Fruit fly (Drosophila melanogaster) whole organism, embryonic: ENCODE results near the gene mxc.

Source experiments
- Atf-2 ChIP-seq: fragments of 200-800 bp; sonication (Bioruptor generic); optimal IDR thresholded peaks from 2 replicates; lab custom pipeline; 2016; ENCODE audit warnings: missing biosample characterization, missing genetic modification characterization
- CG10147 ChIP-seq: fragments of 200-800 bp; sonication (Bioruptor generic); optimal IDR thresholded peaks from 2 replicates; lab custom pipeline; 2019; ENCODE audit warnings: missing biosample characterization, mild to moderate bottlenecking, missing genetic modification characterization, moderate library complexity
- CG12236 ChIP-seq: fragments of 200-800 bp; sonication (Bioruptor generic); optimal IDR thresholded peaks from 2 replicates; lab custom pipeline; 2016; ENCODE audit warnings: missing biosample characterization, missing genetic modification characterization
- CG14710 ChIP-seq: fragments of 200-800 bp; sonication (Bioruptor generic); optimal IDR thresholded peaks from 3 replicates; lab custom pipeline; 2019; ENCODE audit warnings: missing biosample characterization, mild to moderate bottlenecking, missing genetic modification characterization, moderate library complexity
- CG17361 ChIP-seq: fragments of 200-800 bp; sonication (Bioruptor generic); IDR thresholded peaks from 3 replicates; pipeline ENCODE4 v1.3.6; 2022; ENCODE audit warnings: missing biosample characterization, missing genetic modification characterization
- CG17802 ChIP-seq: fragments of 200-800 bp; sonication (Bioruptor generic); optimal IDR thresholded peaks from 2 replicates; lab custom pipeline; 2018; ENCODE audit warnings: missing biosample characterization, mild to moderate bottlenecking, missing genetic modification characterization, moderate library complexity
- CG1792 ChIP-seq: fragments of 200-800 bp; sonication (Bioruptor generic); optimal IDR thresholded peaks from 2 replicates; lab custom pipeline; 2016; ENCODE audit warnings: missing biosample characterization, missing genetic modification characterization
- CG18619 ChIP-seq: fragments of 200-800 bp; sonication (Bioruptor generic); optimal IDR thresholded peaks from 3 replicates; lab custom pipeline; 2017; ENCODE audit warnings: missing biosample characterization, mild to moderate bottlenecking, missing genetic modification characterization
- CG2129 ChIP-seq: fragments of 200-800 bp; sonication (Bioruptor generic); IDR thresholded peaks from 2 replicates; pipeline ENCODE4 v1.3.6; 2022; ENCODE audit warnings: missing biosample characterization, missing genetic modification characterization; ENCODE audit not compliant: partially characterized antibody
- CG2889 ChIP-seq: fragments of 200-800 bp; sonication (Bioruptor generic); IDR thresholded peaks from 3 replicates; pipeline ENCODE4 v1.3.6; 2022; ENCODE audit warnings: missing biosample characterization, missing genetic modification characterization
- CG31224 ChIP-seq: fragments of 200-800 bp; sonication (Bioruptor generic); IDR thresholded peaks from 2 replicates; pipeline ENCODE4 v1.3.6; 2022; ENCODE audit warnings: missing biosample characterization, missing genetic modification characterization
- CG33557 ChIP-seq: fragments of 200-800 bp; sonication (Bioruptor generic); optimal IDR thresholded peaks from 2 replicates; lab custom pipeline; 2019; ENCODE audit warnings: missing biosample characterization, mild to moderate bottlenecking, missing genetic modification characterization, moderate library complexity
- CG34422 ChIP-seq: fragments of 200-800 bp; sonication (Bioruptor generic); IDR thresholded peaks from 3 replicates; pipeline ENCODE4 v1.3.6; 2022; ENCODE audit warnings: missing biosample characterization, missing genetic modification characterization
- CG3995 ChIP-seq: fragments of 200-800 bp; sonication (Bioruptor generic); optimal IDR thresholded peaks from 3 replicates; lab custom pipeline; 2016; ENCODE audit warnings: missing biosample characterization, missing genetic modification characterization
- CG4328 ChIP-seq: fragments of 200-800 bp; sonication (Bioruptor generic); optimal IDR thresholded peaks from 3 replicates; lab custom pipeline; 2017; ENCODE audit warnings: missing biosample characterization, missing genetic modification reagents, missing genetic modification characterization
- CG4730 ChIP-seq: fragments of 200-800 bp; sonication (Bioruptor generic); IDR thresholded peaks from 2 replicates; pipeline ENCODE4 v1.3.6; 2022; ENCODE audit warnings: missing biosample characterization, missing genetic modification characterization
- CG5245 ChIP-seq: fragments of 200-800 bp; sonication (Bioruptor generic); optimal IDR thresholded peaks from 3 replicates; lab custom pipeline; 2016; ENCODE audit warnings: missing biosample characterization, missing genetic modification characterization
- CG6689 ChIP-seq: fragments of 200-800 bp; sonication (Bioruptor generic); IDR thresholded peaks from 2 replicates; pipeline ENCODE4 v1.3.6; 2022; ENCODE audit warnings: missing biosample characterization, missing genetic modification characterization
- CG6854 ChIP-seq: fragments of 200-800 bp; sonication (Bioruptor generic); optimal IDR thresholded peaks from 3 replicates; lab custom pipeline; 2017; ENCODE audit warnings: missing biosample characterization, mild to moderate bottlenecking, missing genetic modification characterization
- Chrac-16 ChIP-seq: fragments of 200-800 bp; sonication (Bioruptor generic); optimal IDR thresholded peaks from 3 replicates; lab custom pipeline; 2016; ENCODE audit warnings: missing biosample characterization, missing genetic modification characterization
- Fer1 ChIP-seq: fragments of 200-800 bp; sonication (Bioruptor generic); optimal IDR thresholded peaks from 2 replicates; lab custom pipeline; 2017; ENCODE audit warnings: missing biosample characterization, mild to moderate bottlenecking, missing genetic modification characterization
- Gsc ChIP-seq: fragments of 200-800 bp; sonication (Bioruptor generic); IDR thresholded peaks from 2 replicates; pipeline ENCODE4 v1.3.6; 2022; ENCODE audit warnings: missing biosample characterization, missing genetic modification characterization
- HLH4C ChIP-seq: fragments of 200-800 bp; sonication (Bioruptor generic); IDR thresholded peaks from 3 replicates; pipeline ENCODE4 v1.3.6; 2022; ENCODE audit warnings: missing biosample characterization, missing genetic modification characterization; ENCODE audit not compliant: partially characterized antibody
- HLHmδ ChIP-seq: fragments of 200-800 bp; sonication (Bioruptor generic); optimal IDR thresholded peaks from 2 replicates; lab custom pipeline; 2018; ENCODE audit warnings: missing biosample characterization, mild to moderate bottlenecking, missing genetic modification characterization, moderate library complexity
- Lhr ChIP-seq: fragments of 200-800 bp; sonication (Bioruptor generic); optimal IDR thresholded peaks from 3 replicates; lab custom pipeline; 2017; ENCODE audit warnings: mild to moderate bottlenecking, missing biosample characterization, missing genetic modification reagents, missing genetic modification characterization
- MBD-R2 ChIP-seq: fragments of 200-800 bp; sonication (Bioruptor generic); IDR thresholded peaks from 2 replicates; pipeline ENCODE4 v1.3.6; 2022; ENCODE audit warnings: missing biosample characterization, missing genetic modification characterization
- NK7.1 ChIP-seq: fragments of 200-800 bp; sonication (Bioruptor generic); optimal IDR thresholded peaks from 3 replicates; lab custom pipeline; 2016; ENCODE audit warnings: missing biosample characterization, missing genetic modification characterization
- Nf-YA ChIP-seq: fragments of 200-800 bp; sonication (Bioruptor generic); IDR thresholded peaks from 2 replicates; pipeline ENCODE4 v1.3.6; 2022; ENCODE audit warnings: missing biosample characterization, missing genetic modification characterization
- Side ChIP-seq: fragments of 200-800 bp; sonication (Bioruptor generic); optimal IDR thresholded peaks from 2 replicates; lab custom pipeline; 2016; ENCODE audit warnings: missing biosample characterization, missing genetic modification characterization
- Six4 ChIP-seq: fragments of 200-800 bp; sonication (Bioruptor generic); optimal IDR thresholded peaks from 2 replicates; lab custom pipeline; 2016; ENCODE audit warnings: missing biosample characterization, missing genetic modification characterization
- Sox102F ChIP-seq: fragments of 200-800 bp; sonication (Bioruptor generic); optimal IDR thresholded peaks from 2 replicates; lab custom pipeline; 2018; ENCODE audit warnings: missing biosample characterization, mild to moderate bottlenecking, missing genetic modification characterization, moderate library complexity
- az2 ChIP-seq: fragments of 200-800 bp; sonication (Bioruptor generic); optimal IDR thresholded peaks from 3 replicates; lab custom pipeline; 2016; ENCODE audit warnings: missing biosample characterization, missing genetic modification characterization
- cas ChIP-seq: fragments of 200-800 bp; sonication (Bioruptor generic); IDR thresholded peaks from 2 replicates; pipeline ENCODE4 v1.3.6; 2022; ENCODE audit warnings: missing biosample characterization, missing genetic modification characterization
- cwo ChIP-seq: fragments of 200-800 bp; sonication (Bioruptor generic); optimal IDR thresholded peaks from 3 replicates; lab custom pipeline; 2017; ENCODE audit warnings: missing biosample characterization, missing genetic modification characterization, mild to moderate bottlenecking, moderate library complexity, missing genetic modification reagents
- disco-r ChIP-seq: fragments of 200-800 bp; sonication (Bioruptor generic); optimal IDR thresholded peaks from 2 replicates; lab custom pipeline; 2016; ENCODE audit warnings: missing biosample characterization, missing genetic modification characterization
- fd96Cb ChIP-seq: fragments of 200-800 bp; sonication (Bioruptor generic); optimal IDR thresholded peaks from 2 replicates; lab custom pipeline; 2018; ENCODE audit warnings: missing biosample characterization, mild to moderate bottlenecking, missing genetic modification characterization, moderate library complexity
- gro ChIP-seq: fragments of 200-800 bp; sonication (Bioruptor generic); optimal IDR thresholded peaks from 2 replicates; lab custom pipeline; 2016; ENCODE audit warnings: missing biosample characterization, missing genetic modification characterization
- hb ChIP-seq: fragments of 200-800 bp; sonication (Bioruptor generic); IDR thresholded peaks from 3 replicates; pipeline ENCODE4 v1.3.6; 2022; ENCODE audit warnings: missing biosample characterization, missing genetic modification characterization; ENCODE audit not compliant: partially characterized antibody
- ind ChIP-seq: fragments of 200-800 bp; sonication (Bioruptor generic); optimal IDR thresholded peaks from 3 replicates; lab custom pipeline; 2016; ENCODE audit warnings: missing biosample characterization, missing genetic modification characterization
- jigr1 ChIP-seq: fragments of 200-800 bp; sonication (Bioruptor generic); IDR thresholded peaks from 3 replicates; pipeline ENCODE4 v1.3.6; 2022; ENCODE audit warnings: missing biosample characterization, missing genetic modification characterization
- kah ChIP-seq: fragments of 200-800 bp; sonication (Bioruptor generic); optimal IDR thresholded peaks from 2 replicates; lab custom pipeline; 2018; ENCODE audit warnings: missing biosample characterization, mild to moderate bottlenecking, missing genetic modification characterization
- nmo ChIP-seq: fragments of 200-800 bp; sonication (Bioruptor generic); optimal IDR thresholded peaks from 2 replicates; lab custom pipeline; 2018; ENCODE audit warnings: missing biosample characterization, mild to moderate bottlenecking, missing genetic modification characterization, moderate library complexity
- peb ChIP-seq: fragments of 200-800 bp; sonication (Bioruptor generic); IDR thresholded peaks from 2 replicates; pipeline ENCODE4 v1.3.6; 2022; ENCODE audit warnings: missing biosample characterization, missing genetic modification characterization
- prd ChIP-seq, 3 experiments: fragments of >200 bp in 2 of 3; fragments of 200-800 bp in 1 of 3; sonication (Bioruptor generic) in 1 of 3; optimal IDR thresholded peaks in 2 of 3; IDR thresholded peaks in 1 of 3; 2 replicates in 2 of 3; 3 replicates in 1 of 3; pipeline versions ENCODE4 v1.3.6 to Lab custom; 2017 to 2022; ENCODE audit warnings: missing biosample characterization in 1 of 3, missing genetic modification characterization in 1 of 3
- tll ChIP-seq, 2 experiments: fragments of 200-800 bp in 1 of 2; fragments of >200 bp in 1 of 2; sonication (Bioruptor generic) in 1 of 2; optimal IDR thresholded peaks; 2 replicates each; lab custom pipeline; 2017 to 2019; ENCODE audit warnings: missing biosample characterization in 2 of 2, missing genetic modification characterization in 2 of 2, mild to moderate bottlenecking in 1 of 2, moderate library complexity in 1 of 2
- toy ChIP-seq: fragments of 200-800 bp; sonication (Bioruptor generic); IDR thresholded peaks from 2 replicates; pipeline ENCODE4 v1.3.6; 2022; ENCODE audit warnings: missing biosample characterization, missing genetic modification characterization
- wek ChIP-seq: fragments of 200-800 bp; sonication (Bioruptor generic); optimal IDR thresholded peaks from 3 replicates; lab custom pipeline; 2018; ENCODE audit warnings: missing biosample characterization, mild to moderate bottlenecking, missing genetic modification characterization, moderate library complexity
- z ChIP-seq: fragments of 200-800 bp; sonication (Bioruptor generic); IDR thresholded peaks from 3 replicates; pipeline ENCODE4 v1.3.6; 2022; ENCODE audit warnings: missing biosample characterization, missing genetic modification characterization

The mxc gene

DNA sequence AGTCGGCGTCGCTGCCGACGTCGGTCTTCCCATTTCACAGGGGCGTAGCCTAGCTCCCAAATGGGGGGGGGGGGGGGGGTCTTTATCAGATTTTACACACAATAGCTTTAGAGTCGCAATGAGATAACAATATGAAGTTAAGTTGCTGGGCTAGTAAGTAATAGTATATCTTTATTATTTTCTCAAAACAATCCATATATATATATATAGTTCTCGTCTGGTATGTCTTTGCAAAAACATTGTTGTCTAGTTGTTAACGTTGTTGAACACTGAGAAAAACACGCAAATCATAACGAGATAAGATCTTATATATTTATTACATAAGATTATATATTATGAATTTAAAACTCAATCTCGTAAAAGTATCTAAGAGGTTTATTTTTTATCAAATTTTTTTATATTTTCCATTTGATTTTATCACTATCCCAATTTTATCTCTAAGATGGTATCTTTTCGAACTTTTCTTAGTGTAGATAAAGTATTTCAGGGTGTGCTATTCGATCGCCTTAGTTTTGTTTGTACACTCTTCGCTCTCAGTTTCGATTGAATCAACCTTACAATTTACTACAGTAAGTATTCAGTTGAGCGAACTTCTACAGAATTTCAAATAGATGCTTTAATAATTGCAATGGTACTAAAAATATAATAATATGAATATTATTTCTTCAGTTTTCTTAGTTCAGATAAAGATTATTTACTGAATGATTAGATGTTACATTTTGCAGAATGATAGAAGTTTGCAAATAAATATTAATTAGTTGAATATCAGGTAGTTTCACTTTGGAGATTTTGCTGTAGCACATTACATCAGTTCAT, 41.2 kb downstream of the mxc start (continued):
- peak; percentile 65; the same call in 1 of the 2 replicates for TF ChIP-seq MBD-R2 (GFP tag; lab: Robert Waterston, UW)
- peak; percentile 85 for TF ChIP-seq CG34422 (GFP tag; lab: Robert Waterston, UW)
- TF ChIP-seq CG17361, result peak; percentile 79; the same call in 2 of the 3 replicates
- TF ChIP-seq CG31224, result peak; percentile 89
- no peak for TF ChIP-seq Atf-2
- TF ChIP-seq CG17802 (tag; lab: Kevin White, UChicago), result no peak
- TF ChIP-seq Lhr, result no peak
- TF ChIP-seq jigr1 (GFP tag; lab: Robert Waterston, UW), result no peak
- no peak for TF ChIP-seq Gsc
- peak; percentile 59 for TF ChIP-seq CG6854 (GFP tag; lab: Kevin White, UChicago)
- peak; percentile 92 for TF ChIP-seq CG6689
- no peak for TF ChIP-seq prd (optimal IDR thresholded peaks at IDR 0.05; lab: Kevin White, UChicago)
- TF ChIP-seq prd (GFP tag; IDR thresholded peaks at IDR 0.05; lab: Robert Waterston, UW), result peak; percentile 83
- peak; percentile 38 for TF ChIP-seq CG14710 (tag; lab: Kevin White, UChicago)
- no peak for TF ChIP-seq CG33557
- no peak for TF ChIP-seq CG2129 (GFP tag; lab: Robert Waterston, UW)
- TF ChIP-seq fd96Cb (tag; lab: Kevin White, UChicago), result peak; percentile 39
- TF ChIP-seq CG3995 (GFP tag; lab: Kevin White, UChicago), result no peak
- peak; percentile 43 for TF ChIP-seq CG4328
- TF ChIP-seq tll (GFP tag; optimal IDR thresholded peaks at IDR 0.05; lab: Kevin White, UChicago), result no peak
- no peak for TF ChIP-seq HLHmδ
- peak; percentile 76 for TF ChIP-seq cas (GFP tag; lab: Robert Waterston, UW)
- peak; percentile 51 for TF ChIP-seq ind
- no peak for TF ChIP-seq peb (GFP tag; lab: Robert Waterston, UW)
- TF ChIP-seq Six4 (GFP tag; lab: Kevin White, UChicago), result no peak
- TF ChIP-seq NK7.1 (GFP tag; lab: Kevin White, UChicago), result no peak
- peak; percentile 83 for TF ChIP-seq cwo (GFP tag; lab: Kevin White, UChicago)
- TF ChIP-seq Chrac-16 (GFP tag; lab: Kevin White, UChicago), result peak; percentile 40
- TF ChIP-seq HLH4C (GFP tag; lab: Robert Waterston, UW), result no peak
- no peak for TF ChIP-seq az2 (GFP tag; lab: Kevin White, UChicago)
- TF ChIP-seq CG10147 (GFP tag; lab: Kevin White, UChicago), result peak; percentile 35
- TF ChIP-seq Sox102F (GFP tag; lab: Kevin White, UChicago), result peak; percentile 50
- peak; percentile 82 for TF ChIP-seq Fer1 (GFP tag; lab: Kevin White, UChicago)
- TF ChIP-seq wek (GFP tag; lab: Kevin White, UChicago), result no peak
- TF ChIP-seq Side (GFP tag; lab: Kevin White, UChicago), result no peak
- no peak for TF ChIP-seq disco-r (GFP tag; lab: Kevin White, UChicago)
- TF ChIP-seq CG2889 (GFP tag; lab: Robert Waterston, UW), result peak; percentile 69; the same call in 2 of the 3 replicates
- no peak for TF ChIP-seq hb (GFP tag; lab: Robert Waterston, UW)
- no peak for TF ChIP-seq z (GFP tag; lab: Robert Waterston, UW)
- TF ChIP-seq CG4730 (GFP tag; lab: Robert Waterston, UW), result peak; percentile 78
- peak; percentile 66 for TF ChIP-seq toy (GFP tag; lab: Robert Waterston, UW)
- TF ChIP-seq nmo (GFP tag; lab: Kevin White, UChicago), result peak; percentile 53
- peak; percentile 71 for TF ChIP-seq CG18619
- TF ChIP-seq gro (GFP tag; lab: Kevin White, UChicago), result no peak
- TF ChIP-seq CG12236 (GFP tag; lab: Kevin White, UChicago), result no peak
- no peak for TF ChIP-seq CG1792 (GFP tag; lab: Kevin White, UChicago)
- no peak for TF ChIP-seq kah
- TF ChIP-seq CG5245 (GFP tag; lab: Kevin White, UChicago), result no peak
- TF ChIP-seq Nf-YA, result peak; percentile 47; the same call in 1 of the 2 replicates
